Worm (Caenorhabditis elegans) whole organism, L4 larva: Measurements from ENCODE around the gene T19D7.6.
A peak's percentile ranks its signal among the peaks of the same experiment; 100 is the strongest.

Experiments used
- F37D6.2 ChIP-seq: sonication (generic microtip); optimal IDR thresholded peaks from 2 replicates; lab custom pipeline; 2016; ENCODE audit warnings: mild to moderate bottlenecking, missing genetic modification characterization, missing compliant biosample characterization
- F49E8.2 ChIP-seq: sonication (generic microtip); optimal IDR thresholded peaks from 2 replicates; lab custom pipeline; 2016; ENCODE audit warnings: missing compliant biosample characterization, mild to moderate bottlenecking, missing genetic modification characterization, borderline replicate concordance
- T20F7.1 ChIP-seq: fragments of 200-800 bp; sonication (Bioruptor generic); optimal IDR thresholded peaks from 2 replicates; lab custom pipeline; 2018; ENCODE audit warnings: mild to moderate bottlenecking, missing genetic modification characterization, missing compliant biosample characterization
- T26A8.4 ChIP-seq: fragments of 200-800 bp; sonication (Bioruptor generic); IDR thresholded peaks from 2 replicates; pipeline ENCODE4 v1.3.6; 2022; ENCODE audit warnings: missing genetic modification characterization, missing compliant biosample characterization
- Y75B8A.6 ChIP-seq: fragments of 200-800 bp; sonication (Bioruptor generic); IDR thresholded peaks from 2 replicates; pipeline ENCODE4 v1.3.6; 2022; ENCODE audit warnings: missing genetic modification reagents, missing genetic modification characterization, missing compliant biosample characterization
- aha-1 ChIP-seq: fragments of 150-350 bp; peaks from one replicate; lab custom pipeline; 2014; ENCODE audit warnings: missing biosample characterization, missing genetic modification characterization
- ama-1 ChIP-seq: fragments of 150-350 bp; optimal IDR thresholded peaks from 2 replicates; lab custom pipeline; 2014; ENCODE audit warnings: inconsistent platforms, mixed read lengths
- ceh-44 ChIP-seq: fragments of 200-800 bp; sonication (Bioruptor generic); IDR thresholded peaks from 2 replicates; pipeline ENCODE4 v1.3.6; 2022; ENCODE audit warnings: missing genetic modification reagents, missing genetic modification characterization, missing compliant biosample characterization
- daf-16 ChIP-seq, 3 experiments: sonication (generic microtip); optimal IDR thresholded peaks; 2 replicates each; lab custom pipeline; 2016 to 2017; ENCODE audit warnings: missing genetic modification characterization in 3 of 3, missing genetic modification reagents in 3 of 3, mild to moderate bottlenecking in 2 of 3, missing compliant biosample characterization in 2 of 3, missing biosample characterization in 1 of 3, moderate library complexity in 1 of 3
- daf-19 ChIP-seq: fragments of 200-800 bp; sonication (Bioruptor generic); conservative IDR thresholded peaks from 2 replicates; pipeline ENCODE4 v1.3.6; 2022; ENCODE audit warnings: missing genetic modification characterization, missing compliant biosample characterization
- daf-8 ChIP-seq: fragments of 200-800 bp; sonication (Bioruptor generic); IDR thresholded peaks from 2 replicates; pipeline ENCODE4 v1.3.6; 2022; ENCODE audit warnings: missing genetic modification characterization, missing compliant biosample characterization
- dmd-6 ChIP-seq: fragments of 200-800 bp; sonication (Bioruptor generic); IDR thresholded peaks from 2 replicates; pipeline ENCODE4 v1.3.6; 2022; ENCODE audit warnings: missing genetic modification reagents, missing genetic modification characterization, missing compliant biosample characterization
- dpl-1 ChIP-seq: fragments of 150-350 bp; optimal IDR thresholded peaks from 2 replicates; lab custom pipeline; 2014; ENCODE audit warnings: missing biosample characterization, missing genetic modification reagents, missing genetic modification characterization
- duxl-1 ChIP-seq: sonication (generic microtip); optimal IDR thresholded peaks from 2 replicates; lab custom pipeline; 2016; ENCODE audit warnings: mild to moderate bottlenecking, missing genetic modification characterization, moderate library complexity, missing compliant biosample characterization; ENCODE audit not compliant: poor library complexity
- dve-1 ChIP-seq: sonication (generic microtip); optimal IDR thresholded peaks from 2 replicates; lab custom pipeline; 2017; ENCODE audit warnings: antibody characterized with exemption, mild to moderate bottlenecking, missing genetic modification characterization, missing compliant biosample characterization; ENCODE audit not compliant: insufficient read depth
- egl-27 ChIP-seq: sonication (generic microtip); optimal IDR thresholded peaks from 3 replicates; lab custom pipeline; 2017; ENCODE audit warnings: missing biosample characterization, missing genetic modification reagents, missing genetic modification characterization
- fkh-10 ChIP-seq: fragments of 150-350 bp; optimal IDR thresholded peaks from 2 replicates; lab custom pipeline; 2014; ENCODE audit warnings: missing biosample characterization, missing genetic modification reagents, missing genetic modification characterization
- gei-8 ChIP-seq: fragments of 200-800 bp; sonication (Bioruptor generic); optimal IDR thresholded peaks from 2 replicates; lab custom pipeline; 2018; ENCODE audit warnings: mild to moderate bottlenecking, missing genetic modification characterization, missing compliant biosample characterization
- lin-13 ChIP-seq: fragments of 150-350 bp; optimal IDR thresholded peaks from 2 replicates; lab custom pipeline; 2014; ENCODE audit warnings: missing biosample characterization, missing genetic modification reagents, missing genetic modification characterization
- mdt-29 ChIP-seq: fragments of 200-800 bp; sonication (Bioruptor generic); IDR thresholded peaks from 2 replicates; pipeline ENCODE4 v1.3.6; 2022; ENCODE audit warnings: missing genetic modification reagents, missing genetic modification characterization, missing compliant biosample characterization
- mxl-3 ChIP-seq: fragments of 200-800 bp; sonication (Bioruptor generic); optimal IDR thresholded peaks from 2 replicates; lab custom pipeline; 2018; ENCODE audit warnings: mild to moderate bottlenecking, missing genetic modification characterization, missing compliant biosample characterization
- nhr-102 ChIP-seq: sonication (generic microtip); optimal IDR thresholded peaks from 2 replicates; lab custom pipeline; 2016; ENCODE audit warnings: mild to moderate bottlenecking, missing genetic modification characterization, moderate library complexity, missing compliant biosample characterization
- nhr-42 ChIP-seq: fragments of 200-800 bp; sonication (Bioruptor generic); IDR thresholded peaks from 2 replicates; pipeline ENCODE4 v1.3.6; 2022; ENCODE audit warnings: missing genetic modification characterization, missing compliant biosample characterization
- nhr-6 ChIP-seq: fragments of 150-350 bp; optimal IDR thresholded peaks from 2 replicates; lab custom pipeline; 2014; ENCODE audit warnings: missing biosample characterization, missing genetic modification characterization
- nhr-77 ChIP-seq: fragments of 150-350 bp; optimal IDR thresholded peaks from 2 replicates; lab custom pipeline; 2014; ENCODE audit warnings: missing biosample characterization, missing genetic modification characterization
- saeg-2 ChIP-seq: fragments of 200-800 bp; sonication (Bioruptor generic); IDR thresholded peaks from 2 replicates; pipeline ENCODE4 v1.3.6; 2022; ENCODE audit warnings: missing genetic modification reagents, missing genetic modification characterization, missing compliant biosample characterization
- sdz-12 ChIP-seq: fragments of 200-800 bp; sonication (Bioruptor generic); optimal IDR thresholded peaks from 2 replicates; lab custom pipeline; 2018; ENCODE audit warnings: mild to moderate bottlenecking, missing genetic modification characterization, missing compliant biosample characterization
- spr-1 ChIP-seq: sonication (generic microtip); optimal IDR thresholded peaks from 2 replicates; lab custom pipeline; 2016; ENCODE audit warnings: mild to moderate bottlenecking, missing genetic modification characterization, missing compliant biosample characterization
- tag-97 ChIP-seq: fragments of 200-800 bp; sonication (Bioruptor generic); IDR thresholded peaks from 2 replicates; pipeline ENCODE4 v1.3.6; 2022; ENCODE audit warnings: missing genetic modification characterization, missing compliant biosample characterization
- unc-62 ChIP-seq, 3 experiments: fragments of 150-350 bp in 1 of 3; sonication (generic microtip); optimal IDR thresholded peaks in 2 of 3; peaks in 1 of 3; 1 replicate in 1 of 3; 2 replicates in 2 of 3; lab custom pipeline; 2014 to 2017; ENCODE audit warnings: missing biosample characterization in 3 of 3, missing genetic modification characterization in 3 of 3, missing genetic modification reagents in 3 of 3, missing genotype in 1 of 3
- vab-7 ChIP-seq: fragments of 200-800 bp; sonication (Bioruptor generic); IDR thresholded peaks from 2 replicates; pipeline ENCODE4 v1.3.6; 2022; ENCODE audit warnings: missing genetic modification reagents, missing genetic modification characterization, missing compliant biosample characterization
- zag-1 ChIP-seq: fragments of 150-350 bp; optimal IDR thresholded peaks from 2 replicates; lab custom pipeline; 2014; ENCODE audit warnings: missing biosample characterization, missing genetic modification characterization
- zip-2 ChIP-seq: fragments of 150-350 bp; optimal IDR thresholded peaks from 2 replicates; lab custom pipeline; 2014; ENCODE audit warnings: missing biosample characterization, missing genetic modification characterization
- ztf-7 ChIP-seq: fragments of 150-350 bp; optimal IDR thresholded peaks from 2 replicates; lab custom pipeline; 2014; ENCODE audit warnings: missing biosample characterization, missing genetic modification characterization

Gene T19D7.6

ce11 chrX:637588-637987, 33.0 kb downstream of the T19D7.6 start (continued):
- no peak for TF ChIP-seq zip-2
- TF ChIP-seq sdz-12 (GFP tag; lab: Kevin White, UChicago): no peak
- no peak for TF ChIP-seq T26A8.4 (GFP tag; lab: Robert Waterston, UW)
- no peak for TF ChIP-seq daf-8 (GFP tag; lab: Robert Waterston, UW)
- TF ChIP-seq nhr-77: no peak
- peak; percentile 37 for TF ChIP-seq aha-1 (tag; lab: Kevin White, UChicago)

DNA sequence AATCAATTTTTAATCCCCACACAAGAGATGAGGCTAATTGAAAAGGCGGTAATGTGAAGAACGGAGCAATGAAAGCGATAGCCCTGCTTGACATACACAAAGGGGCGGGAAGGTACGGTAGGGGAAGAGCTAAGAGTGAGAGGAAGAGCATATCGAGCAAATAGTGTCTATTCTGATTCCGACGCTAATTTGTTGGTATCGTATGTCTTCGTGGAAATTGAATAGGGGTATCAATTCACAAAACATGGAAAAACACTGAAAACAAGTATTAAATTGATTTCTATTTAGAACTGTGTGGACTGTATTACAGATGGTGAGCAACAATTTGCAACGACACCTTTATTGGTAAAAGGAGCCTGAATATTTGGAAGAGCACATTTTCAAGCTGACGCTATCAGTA, 33.7 kb downstream of the T19D7.6 start, which contains the start of gene pha-2:
pha-2 (minus strand) TSS at position 101 of the 400 bp plus-strand sequence.
- TF ChIP-seq nhr-42 (GFP tag; lab: Robert Waterston, UW) (no peak), dve-1 (no peak), ztf-7 (tag; lab: Kevin White, UChicago) (no peak), dpl-1 (GFP tag; lab: Kevin White, UChicago) (no peak), nhr-102 (tag; lab: Kevin White, UChicago) (no peak), unc-62 (GFP tag; optimal IDR thresholded peaks at IDR 0.05 in 1 of 2; lab: Kevin White, UChicago) (no peak), unc-62 (tag; optimal IDR thresholded peaks at IDR 0.05; lab: Kevin White, UChicago) (no peak), daf-16 (GFP tag; optimal IDR thresholded peaks at IDR 0.05; lab: Kevin White, UChicago) (no peak), daf-16 (tag; optimal IDR thresholded peaks at IDR 0.05; lab: Kevin White, UChicago) (no peak), spr-1 (tag; lab: Kevin White, UChicago) (no peak), ceh-44 (GFP tag; lab: Robert Waterston, UW) (no peak), lin-13 (GFP tag; lab: Kevin White, UChicago) (no peak), F49E8.2 (tag; lab: Kevin White, UChicago) (no peak)

DNA sequence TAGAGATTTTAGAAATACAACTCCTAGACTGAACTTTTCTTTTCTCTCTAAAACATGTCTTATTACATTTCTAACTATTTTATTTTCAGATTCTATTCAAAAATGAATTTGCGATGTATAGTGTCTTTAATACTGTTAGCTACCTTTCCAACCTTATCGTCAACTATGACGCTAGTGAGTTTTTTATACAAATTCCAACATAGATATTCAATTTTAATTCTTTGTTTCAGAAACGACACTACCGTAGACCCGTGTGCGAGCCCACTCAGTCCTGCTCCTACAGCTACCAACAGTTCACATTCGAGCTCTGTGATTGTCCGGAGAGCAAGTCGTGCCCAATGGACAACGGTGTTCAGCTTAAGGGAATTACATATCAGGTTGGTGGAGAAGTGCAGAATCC, 41.5 kb downstream of the T19D7.6 start, which contains the start of gene M6.4:
M6.4 (plus strand) TSS at position 55 of the 400 bp plus-strand sequence.
- no peak for TF ChIP-seq tag-97 (GFP tag; lab: Robert Waterston, UW)
- TF ChIP-seq Y75B8A.6 (GFP tag; lab: Robert Waterston, UW): no peak
- peak in 1 of 2 experiments; percentile 50 for TF ChIP-seq unc-62 (GFP tag; optimal IDR thresholded peaks at IDR 0.05 in 1 of 2; lab: Kevin White, UChicago)
- TF ChIP-seq unc-62 (tag; optimal IDR thresholded peaks at IDR 0.05; lab: Kevin White, UChicago): no peak
- TF ChIP-seq fkh-10 (GFP tag; lab: Kevin White, UChicago): no peak
- TF ChIP-seq egl-27 (tag; lab: Kevin White, UChicago): no peak
- no peak for TF ChIP-seq F49E8.2 (tag; lab: Kevin White, UChicago)
- TF ChIP-seq ama-1 (lab: Kevin White, UChicago): no peak

DNA sequence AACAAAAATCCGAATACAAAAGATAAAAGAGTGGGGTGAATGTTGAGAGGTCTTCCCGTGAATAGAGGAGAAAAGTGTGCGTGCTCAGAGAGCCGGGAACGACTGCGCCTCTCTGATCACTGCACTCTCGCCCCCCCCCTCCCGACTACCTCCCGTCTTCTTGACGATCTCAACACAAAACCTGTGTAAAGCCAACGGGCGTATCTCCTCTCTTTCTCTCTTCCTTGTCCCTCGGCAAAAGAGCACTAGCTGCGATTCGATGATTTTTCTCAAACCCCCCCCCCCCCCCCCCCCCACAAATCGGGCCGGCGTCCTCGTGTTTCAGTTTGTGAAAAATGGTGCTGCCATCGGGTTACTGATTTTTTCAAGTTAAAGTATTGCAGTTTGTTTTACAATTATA, 48.9 kb downstream of the T19D7.6 start:
- TF ChIP-seq F37D6.2 (tag; lab: Kevin White, UChicago): no peak
- TF ChIP-seq nhr-6 (tag; lab: Kevin White, UChicago): no peak
- TF ChIP-seq gei-8 (GFP tag; lab: Kevin White, UChicago): no peak
- TF ChIP-seq dmd-6 (GFP tag; lab: Robert Waterston, UW): no peak
- TF ChIP-seq daf-19: no peak
- no peak for TF ChIP-seq mxl-3 (GFP tag; lab: Kevin White, UChicago)

DNA sequence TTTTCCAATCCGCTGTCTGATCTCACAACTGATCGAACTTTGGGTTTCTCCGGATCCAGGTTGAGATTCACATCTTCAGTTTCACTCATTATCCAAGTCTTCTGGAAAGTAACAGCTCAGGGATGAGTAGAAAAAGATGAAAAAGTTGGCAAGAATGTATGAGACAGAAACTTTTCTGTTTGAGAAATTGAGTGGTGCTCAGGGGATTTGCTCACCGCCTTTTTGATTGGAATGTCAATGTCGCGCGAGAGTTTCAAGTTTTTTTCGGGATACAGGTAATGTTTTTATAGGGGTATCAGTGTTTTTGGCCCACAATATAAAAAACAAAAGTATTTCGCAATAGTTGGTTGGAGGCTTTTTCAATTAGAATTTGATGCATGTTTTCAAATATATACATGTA, 49.4 kb downstream of the T19D7.6 start, which contains the start of gene unc-96:
unc-96 (minus strand) TSS at position 101 of the 400 bp plus-strand sequence.
- TF ChIP-seq duxl-1 (no peak), vab-7 (no peak), mdt-29 (no peak), Y75B8A.6 (GFP tag; lab: Robert Waterston, UW) (no peak), mxl-3 (GFP tag; lab: Kevin White, UChicago) (no peak), zag-1 (tag; lab: Kevin White, UChicago) (no peak), T20F7.1 (GFP tag; lab: Kevin White, UChicago) (no peak), ceh-44 (GFP tag; lab: Robert Waterston, UW) (no peak), nhr-77 (no peak), saeg-2 (no peak)
